Fruit fly (Drosophila melanogaster) whole organism, embryonic: ENCODE measurements around the gene Tm1.
A peak's percentile ranks its signal among the peaks of the same experiment; 100 is the strongest.

ENCODE experiments used
- ATbp ChIP-seq: fragments of 200-800 bp; sonication (Bioruptor generic); optimal IDR thresholded peaks from 2 replicates; lab custom pipeline; 2017; ENCODE audit warnings: missing biosample characterization, mild to moderate bottlenecking, missing genetic modification characterization, missing genetic modification reagents
- Abd-B ChIP-seq: fragments of 200-800 bp; sonication (Bioruptor generic); optimal IDR thresholded peaks from 2 replicates; lab custom pipeline; 2018; ENCODE audit warnings: missing biosample characterization, mild to moderate bottlenecking, missing genetic modification characterization, moderate library complexity
- Asciz ChIP-seq: fragments of 200-800 bp; sonication (Bioruptor generic); optimal IDR thresholded peaks from 2 replicates; lab custom pipeline; 2017; ENCODE audit warnings: missing biosample characterization, mild to moderate bottlenecking, missing genetic modification characterization, missing genetic modification reagents
- Bgb ChIP-seq: fragments of 200-800 bp; sonication (Bioruptor generic); IDR thresholded peaks from 2 replicates; pipeline ENCODE4 v1.3.6; 2022; ENCODE audit warnings: missing biosample characterization, missing genetic modification characterization; ENCODE audit not compliant: partially characterized antibody
- CG10209 ChIP-seq: fragments of 200-800 bp; sonication (Bioruptor generic); optimal IDR thresholded peaks from 3 replicates; lab custom pipeline; 2017; ENCODE audit warnings: missing biosample characterization, mild to moderate bottlenecking, missing genetic modification characterization, missing genetic modification reagents
- CG11696 ChIP-seq: fragments of 200-800 bp; sonication (Bioruptor generic); IDR thresholded peaks from 2 replicates; pipeline ENCODE4 v1.3.6; 2022; ENCODE audit warnings: missing biosample characterization, missing genetic modification characterization
- CG12942 ChIP-seq: fragments of 200-800 bp; sonication (Bioruptor generic); optimal IDR thresholded peaks from 3 replicates; lab custom pipeline; 2016; ENCODE audit warnings: missing biosample characterization, missing genetic modification characterization
- CG13424 ChIP-seq: fragments of 200-800 bp; sonication (Bioruptor generic); optimal IDR thresholded peaks from 2 replicates; lab custom pipeline; 2019; ENCODE audit warnings: missing biosample characterization, mild to moderate bottlenecking, missing genetic modification characterization, moderate library complexity
- CG14710 ChIP-seq: fragments of 200-800 bp; sonication (Bioruptor generic); optimal IDR thresholded peaks from 3 replicates; lab custom pipeline; 2019; ENCODE audit warnings: missing biosample characterization, mild to moderate bottlenecking, missing genetic modification characterization, moderate library complexity
- CG18619 ChIP-seq: fragments of 200-800 bp; sonication (Bioruptor generic); optimal IDR thresholded peaks from 3 replicates; lab custom pipeline; 2017; ENCODE audit warnings: missing biosample characterization, mild to moderate bottlenecking, missing genetic modification characterization
- CG18764 ChIP-seq: fragments of 200-800 bp; sonication (Bioruptor generic); optimal IDR thresholded peaks from 3 replicates; lab custom pipeline; 2016; ENCODE audit warnings: missing biosample characterization, missing genetic modification characterization
- CG3163 ChIP-seq: fragments of 200-800 bp; sonication (Bioruptor generic); optimal IDR thresholded peaks from 3 replicates; lab custom pipeline; 2016; ENCODE audit warnings: missing biosample characterization, missing genetic modification characterization
- CG32772 ChIP-seq: fragments of 200-800 bp; sonication (Bioruptor generic); IDR thresholded peaks from 2 replicates; pipeline ENCODE4 v1.3.6; 2022; ENCODE audit warnings: missing biosample characterization, missing genetic modification characterization
- CG4328 ChIP-seq: fragments of 200-800 bp; sonication (Bioruptor generic); optimal IDR thresholded peaks from 3 replicates; lab custom pipeline; 2017; ENCODE audit warnings: missing biosample characterization, missing genetic modification reagents, missing genetic modification characterization
- CG7745 ChIP-seq: fragments of 200-800 bp; sonication (Bioruptor generic); optimal IDR thresholded peaks from 2 replicates; lab custom pipeline; 2018; ENCODE audit warnings: missing biosample characterization, mild to moderate bottlenecking, missing genetic modification characterization, moderate library complexity
- CG8924 ChIP-seq: fragments of 200-800 bp; optimal IDR thresholded peaks from 3 replicates; lab custom pipeline; 2019; ENCODE audit warnings: missing biosample characterization, mild to moderate bottlenecking, missing genetic modification characterization, moderate library complexity
- CoRest ChIP-seq: fragments of 200-800 bp; sonication (Bioruptor generic); optimal IDR thresholded peaks from 3 replicates; lab custom pipeline; 2018; ENCODE audit warnings: missing biosample characterization, mild to moderate bottlenecking, missing genetic modification characterization, moderate library complexity
- CrebB ChIP-seq: fragments of 200-800 bp; sonication (Bioruptor generic); optimal IDR thresholded peaks from 3 replicates; lab custom pipeline; 2018; ENCODE audit warnings: missing biosample characterization, mild to moderate bottlenecking, missing genetic modification characterization
- Dp ChIP-seq: fragments of 200-800 bp; sonication (Bioruptor generic); optimal IDR thresholded peaks from 2 replicates; lab custom pipeline; 2018; ENCODE audit warnings: missing biosample characterization, mild to moderate bottlenecking, missing genetic modification characterization, moderate library complexity
- Elba2 ChIP-seq: fragments of 200-800 bp; sonication (Bioruptor generic); optimal IDR thresholded peaks from 3 replicates; lab custom pipeline; 2016; ENCODE audit warnings: missing biosample characterization, missing genetic modification characterization
- H15 ChIP-seq: fragments of 200-800 bp; sonication (Bioruptor generic); IDR thresholded peaks from 3 replicates; pipeline ENCODE4 v1.3.6; 2022; ENCODE audit warnings: missing biosample characterization, missing genetic modification characterization
- Hmr ChIP-seq: fragments of 200-800 bp; sonication (Bioruptor generic); optimal IDR thresholded peaks from 3 replicates; lab custom pipeline; 2017; ENCODE audit warnings: mild to moderate bottlenecking, missing biosample characterization, missing genetic modification reagents, missing genetic modification characterization
- Hr39 ChIP-seq: fragments of >200 bp; optimal IDR thresholded peaks from 2 replicates; lab custom pipeline; 2017
- Lhr ChIP-seq: fragments of 200-800 bp; sonication (Bioruptor generic); optimal IDR thresholded peaks from 3 replicates; lab custom pipeline; 2017; ENCODE audit warnings: mild to moderate bottlenecking, missing biosample characterization, missing genetic modification reagents, missing genetic modification characterization
- Lim3 ChIP-seq: fragments of 200-800 bp; sonication (Bioruptor generic); IDR thresholded peaks from 2 replicates; pipeline ENCODE4 v1.3.6; 2022; ENCODE audit warnings: missing biosample characterization, missing genetic modification characterization
- MTF-1 ChIP-seq: fragments of 200-800 bp; sonication (Bioruptor generic); optimal IDR thresholded peaks from 2 replicates; lab custom pipeline; 2018; ENCODE audit warnings: missing biosample characterization, mild to moderate bottlenecking, missing genetic modification characterization, borderline replicate concordance
- Mrtf ChIP-seq: fragments of 200-800 bp; sonication (Bioruptor generic); IDR thresholded peaks from 3 replicates; pipeline ENCODE4 v1.3.6; 2022; ENCODE audit warnings: missing biosample characterization, missing genetic modification characterization
- Myb ChIP-seq: fragments of 200-800 bp; sonication (Bioruptor generic); optimal IDR thresholded peaks from 2 replicates; lab custom pipeline; 2016; ENCODE audit warnings: missing biosample characterization, missing genetic modification characterization
- NFAT ChIP-seq: fragments of 200-800 bp; sonication (Bioruptor generic); IDR thresholded peaks from 2 replicates; pipeline ENCODE4 v1.3.6; 2022; ENCODE audit warnings: missing biosample characterization, missing genetic modification characterization
- Nf-YA ChIP-seq: fragments of 200-800 bp; sonication (Bioruptor generic); IDR thresholded peaks from 2 replicates; pipeline ENCODE4 v1.3.6; 2022; ENCODE audit warnings: missing biosample characterization, missing genetic modification characterization
- Spps ChIP-seq: fragments of 200-800 bp; sonication (Bioruptor generic); optimal IDR thresholded peaks from 2 replicates; lab custom pipeline; 2018; ENCODE audit warnings: missing biosample characterization, mild to moderate bottlenecking, missing genetic modification characterization
- TFAM ChIP-seq: fragments of 200-800 bp; sonication (Bioruptor generic); optimal IDR thresholded peaks from 2 replicates; lab custom pipeline; 2017; ENCODE audit warnings: missing biosample characterization, missing genetic modification characterization, inconsistent platforms
- ato ChIP-seq: fragments of 200-800 bp; sonication (Bioruptor generic); IDR thresholded peaks from 2 replicates; pipeline ENCODE4 v1.3.6; 2022; ENCODE audit warnings: missing biosample characterization, missing genetic modification characterization; ENCODE audit not compliant: partially characterized antibody
- bigmax ChIP-seq: fragments of 200-800 bp; sonication (Bioruptor generic); optimal IDR thresholded peaks from 2 replicates; lab custom pipeline; 2018; ENCODE audit warnings: missing biosample characterization, mild to moderate bottlenecking, missing genetic modification characterization
- br ChIP-seq: fragments of >200 bp; optimal IDR thresholded peaks from 2 replicates; lab custom pipeline; 2017
- dimm ChIP-seq: fragments of 200-800 bp; sonication (Bioruptor generic); IDR thresholded peaks from 2 replicates; pipeline ENCODE4 v1.3.6; 2022; ENCODE audit warnings: missing biosample characterization, missing genetic modification characterization
- eve ChIP-seq, 2 experiments: fragments of >200 bp; optimal IDR thresholded peaks; 2 replicates each; lab custom pipeline; 2017; ENCODE audit warnings: missing biosample characterization in 2 of 2, missing genetic modification characterization in 2 of 2
- fd3F ChIP-seq: fragments of 200-800 bp; sonication (Bioruptor generic); optimal IDR thresholded peaks from 2 replicates; lab custom pipeline; 2018; ENCODE audit warnings: missing biosample characterization, mild to moderate bottlenecking, missing genetic modification characterization, moderate library complexity
- fru ChIP-seq: fragments of >200 bp; optimal IDR thresholded peaks from 2 replicates; lab custom pipeline; 2017
- inv ChIP-seq: fragments of 200-800 bp; sonication (Bioruptor generic); IDR thresholded peaks from 2 replicates; pipeline ENCODE4 v1.3.6; 2022; ENCODE audit warnings: missing biosample characterization, missing genetic modification characterization; ENCODE audit not compliant: partially characterized antibody
- jing ChIP-seq: fragments of 200-800 bp; sonication (Bioruptor generic); optimal IDR thresholded peaks from 2 replicates; lab custom pipeline; 2018; ENCODE audit warnings: missing biosample characterization, mild to moderate bottlenecking, missing genetic modification characterization
- luna ChIP-seq: fragments of 200-800 bp; sonication (Bioruptor generic); optimal IDR thresholded peaks from 2 replicates; lab custom pipeline; 2016; ENCODE audit warnings: missing biosample characterization, missing genetic modification characterization
- nau ChIP-seq: fragments of 200-800 bp; sonication (Bioruptor generic); optimal IDR thresholded peaks from 3 replicates; lab custom pipeline; 2017; ENCODE audit warnings: missing biosample characterization, mild to moderate bottlenecking, missing genetic modification characterization, missing genetic modification reagents
- nom ChIP-seq: fragments of 200-800 bp; sonication (Bioruptor generic); optimal IDR thresholded peaks from 2 replicates; lab custom pipeline; 2017; ENCODE audit warnings: missing biosample characterization, missing genetic modification characterization, mild to moderate bottlenecking, moderate library complexity, missing genetic modification reagents
- org-1 ChIP-seq: fragments of 200-800 bp; sonication (Bioruptor generic); optimal IDR thresholded peaks from 2 replicates; lab custom pipeline; 2017; ENCODE audit warnings: missing biosample characterization, missing genetic modification characterization
- phol ChIP-seq: fragments of 200-800 bp; sonication (Bioruptor generic); optimal IDR thresholded peaks from 3 replicates; lab custom pipeline; 2018; ENCODE audit warnings: missing biosample characterization, mild to moderate bottlenecking, missing genetic modification characterization, moderate library complexity
- psq ChIP-seq: fragments of 200-800 bp; sonication (Bioruptor generic); optimal IDR thresholded peaks from 2 replicates; lab custom pipeline; 2017; ENCODE audit warnings: missing biosample characterization, missing genetic modification characterization
- sna ChIP-seq: fragments of 200-800 bp; sonication (Bioruptor generic); IDR thresholded peaks from 2 replicates; pipeline ENCODE4 v1.3.6; 2022; ENCODE audit warnings: missing biosample characterization, missing genetic modification characterization; ENCODE audit not compliant: partially characterized antibody
- stc ChIP-seq: fragments of 200-800 bp; sonication (Bioruptor generic); IDR thresholded peaks from 2 replicates; pipeline ENCODE4 v1.3.6; 2022; ENCODE audit warnings: missing biosample characterization, missing genetic modification characterization

Tm1 gene

dm6 chr3R:15319912-15320746 lies 42.1 kb downstream of the Tm1 start, which contains the start of the genes CG6276 and CG44040 (continued):
- peak; percentile 24; the same call in 1 of the 2 replicates for TF ChIP-seq CG32772 (GFP tag; lab: Robert Waterston, UW)
- peak; percentile 51 for TF ChIP-seq CoRest (tag; lab: Kevin White, UChicago)
- TF ChIP-seq org-1 (GFP tag; lab: Kevin White, UChicago), result peak; percentile 13
- peak; percentile 55 for TF ChIP-seq CG13424
- TF ChIP-seq Dp, result peak; percentile 21
- no peak for TF ChIP-seq CrebB (tag; lab: Kevin White, UChicago)
- peak; percentile 5 for TF ChIP-seq fd3F (GFP tag; lab: Kevin White, UChicago)
- TF ChIP-seq ATbp, result peak; percentile 36
- no peak for TF ChIP-seq psq (GFP tag; lab: Kevin White, UChicago)
- no peak for TF ChIP-seq bigmax (GFP tag; lab: Kevin White, UChicago)
- TF ChIP-seq fru (lab: Kevin White, UChicago), result no peak
- peak; percentile 43 for TF ChIP-seq CG10209 (GFP tag; lab: Kevin White, UChicago)
- peak; percentile 41 for TF ChIP-seq CG8924 (tag; lab: Kevin White, UChicago)
- TF ChIP-seq Hr39 (lab: Kevin White, UChicago), result no peak
- TF ChIP-seq eve (GFP tag; optimal IDR thresholded peaks at IDR 0.05; lab: Kevin White, UChicago), result no peak
- TF ChIP-seq Nf-YA, result no peak
- TF ChIP-seq sna (GFP tag; lab: Robert Waterston, UW), result no peak
- TF ChIP-seq phol (tag; lab: Kevin White, UChicago), result peak; percentile 42
- TF ChIP-seq ato (GFP tag; lab: Robert Waterston, UW), result no peak
- no peak for TF ChIP-seq stc
- no peak for TF ChIP-seq inv (GFP tag; lab: Robert Waterston, UW)
- TF ChIP-seq CG12942 (GFP tag; lab: Kevin White, UChicago), result no peak
- no peak for TF ChIP-seq nau (GFP tag; lab: Kevin White, UChicago)
- TF ChIP-seq CG18619 (GFP tag; lab: Kevin White, UChicago), result peak; percentile 30
- peak; percentile 39; the same call in 1 of the 3 replicates for TF ChIP-seq Mrtf
- no peak for TF ChIP-seq MTF-1 (GFP tag; lab: Kevin White, UChicago)
- TF ChIP-seq Lim3 (GFP tag; lab: Robert Waterston, UW), result no peak
- peak; percentile 34 for TF ChIP-seq luna (GFP tag; lab: Kevin White, UChicago)
- TF ChIP-seq CG7745, result no peak
- TF ChIP-seq jing, result no peak
- peak; percentile 11; the same call in 1 of the 2 replicates for TF ChIP-seq CG11696 (GFP tag; lab: Robert Waterston, UW)
- no peak for TF ChIP-seq CG18764 (GFP tag; lab: Kevin White, UChicago)
- peak; percentile 15 for TF ChIP-seq nom
- TF ChIP-seq Abd-B (GFP tag; lab: Kevin White, UChicago), result no peak
- TF ChIP-seq Bgb, result no peak; the same call in 1 of the 2 replicates
- TF ChIP-seq Spps (tag; lab: Kevin White, UChicago), result no peak
- peak; percentile 32 for TF ChIP-seq CG14710
- TF ChIP-seq NFAT (GFP tag; lab: Robert Waterston, UW), result peak; percentile 41
- TF ChIP-seq Lhr, result no peak
- peak; percentile 64 for TF ChIP-seq Hmr (GFP tag; lab: Kevin White, UChicago)
- TF ChIP-seq CG3163 (GFP tag; lab: Kevin White, UChicago), result peak; percentile 2
- no peak for TF ChIP-seq Myb (GFP tag; lab: Kevin White, UChicago)
- TF ChIP-seq br (lab: Kevin White, UChicago), result no peak
- no peak for TF ChIP-seq Elba2 (GFP tag; lab: Kevin White, UChicago)
- 0 out of 3 replicates have a peak, but pooled peaks have one; percentile 41 for TF ChIP-seq H15
- TF ChIP-seq TFAM (GFP tag; lab: Kevin White, UChicago), result no peak
- peak; percentile 23 for TF ChIP-seq Asciz
- no peak for TF ChIP-seq dimm (GFP tag; lab: Robert Waterston, UW)
- TF ChIP-seq CG4328, result no peak
